Fruit fly (Drosophila melanogaster) whole organism, prepupa: ENCODE data around the gene Rabex-5.

Experiments used
- Blimp-1 ChIP-seq: fragments of 200-800 bp; sonication (Bioruptor generic); optimal IDR thresholded peaks from 3 replicates; lab custom pipeline; 2017; ENCODE audit warnings: missing biosample characterization, missing genetic modification characterization, mild to moderate bottlenecking, moderate library complexity, missing genetic modification reagents
- CG10631 ChIP-seq: fragments of 200-800 bp; sonication (Bioruptor generic); optimal IDR thresholded peaks from 2 replicates; lab custom pipeline; 2016; ENCODE audit warnings: missing biosample characterization, missing genetic modification characterization
- CG10669 ChIP-seq: fragments of 200-800 bp; sonication (Bioruptor generic); optimal IDR thresholded peaks from 3 replicates; lab custom pipeline; 2018; ENCODE audit warnings: missing biosample characterization, mild to moderate bottlenecking, missing genetic modification characterization, moderate library complexity
- CG11294 ChIP-seq: fragments of 200-800 bp; sonication (Bioruptor generic); IDR thresholded peaks from 2 replicates; pipeline ENCODE4 v1.3.6; 2022; ENCODE audit warnings: missing biosample characterization, missing genetic modification characterization
- CG11762 ChIP-seq: fragments of 200-800 bp; sonication (Bioruptor generic); optimal IDR thresholded peaks from 3 replicates; lab custom pipeline; 2016; ENCODE audit warnings: missing biosample characterization, missing genetic modification characterization; ENCODE audit not compliant: insufficient read depth
- CG15336 ChIP-seq: fragments of 200-800 bp; sonication (Bioruptor generic); IDR thresholded peaks from 2 replicates; pipeline ENCODE4 v1.3.6; 2022; ENCODE audit warnings: missing biosample characterization, missing genetic modification characterization
- CG16779 ChIP-seq: fragments of 200-800 bp; sonication (Bioruptor generic); optimal IDR thresholded peaks from 3 replicates; lab custom pipeline; 2017; ENCODE audit warnings: missing biosample characterization, mild to moderate bottlenecking, missing genetic modification characterization
- CG3032 ChIP-seq: fragments of 200-800 bp; optimal IDR thresholded peaks from 2 replicates; lab custom pipeline; 2019; ENCODE audit warnings: missing biosample characterization, mild to moderate bottlenecking, missing genetic modification characterization, moderate library complexity
- CG31627 ChIP-seq: fragments of 200-800 bp; sonication (Bioruptor generic); optimal IDR thresholded peaks from 3 replicates; lab custom pipeline; 2016; ENCODE audit warnings: missing biosample characterization, missing genetic modification characterization
- CG34406 ChIP-seq: fragments of 200-800 bp; sonication (Bioruptor generic); optimal IDR thresholded peaks from 3 replicates; lab custom pipeline; 2016; ENCODE audit warnings: missing biosample characterization, missing genetic modification characterization
- CG6163 ChIP-seq: fragments of 200-800 bp; sonication (Bioruptor generic); IDR thresholded peaks from 3 replicates; pipeline ENCODE4 v1.3.6; 2022; ENCODE audit warnings: missing biosample characterization, missing genetic modification characterization
- CG6276 ChIP-seq: fragments of 200-800 bp; sonication (Bioruptor generic); optimal IDR thresholded peaks from 2 replicates; lab custom pipeline; 2017; ENCODE audit warnings: missing biosample characterization, mild to moderate bottlenecking, missing genetic modification characterization
- CG6792 ChIP-seq: fragments of 200-800 bp; sonication (Bioruptor generic); optimal IDR thresholded peaks from 3 replicates; lab custom pipeline; 2016; ENCODE audit warnings: missing biosample characterization, missing genetic modification characterization
- CG6808 ChIP-seq: fragments of 200-800 bp; sonication (Bioruptor generic); optimal IDR thresholded peaks from 3 replicates; lab custom pipeline; 2017; ENCODE audit warnings: missing biosample characterization, missing genetic modification characterization, mild to moderate bottlenecking, moderate library complexity, missing genetic modification reagents
- CG7368 ChIP-seq: fragments of 200-800 bp; sonication (Bioruptor generic); optimal IDR thresholded peaks from 3 replicates; lab custom pipeline; 2016; ENCODE audit warnings: missing biosample characterization, missing genetic modification characterization
- Eip75B ChIP-seq: fragments of 200-800 bp; sonication (Bioruptor generic); optimal IDR thresholded peaks from 3 replicates; lab custom pipeline; 2016; ENCODE audit warnings: missing biosample characterization, missing genetic modification characterization
- Eip78C ChIP-seq: fragments of 200-800 bp; sonication (Bioruptor generic); peaks from one replicate; lab custom pipeline; 2016; ENCODE audit warnings: missing biosample characterization, missing genetic modification characterization
- Eip93F ChIP-seq: fragments of 200-800 bp; sonication (Bioruptor generic); optimal IDR thresholded peaks from 2 replicates; lab custom pipeline; 2016; ENCODE audit warnings: missing biosample characterization, mild to moderate bottlenecking, missing genetic modification characterization
- Ets21C ChIP-seq: fragments of 200-800 bp; sonication (Bioruptor generic); optimal IDR thresholded peaks from 3 replicates; lab custom pipeline; 2016; ENCODE audit warnings: missing biosample characterization, missing genetic modification characterization
- Ets96B ChIP-seq: fragments of 200-800 bp; optimal IDR thresholded peaks from 2 replicates; lab custom pipeline; 2019; ENCODE audit warnings: missing biosample characterization, mild to moderate bottlenecking, missing genetic modification characterization, moderate library complexity
- Hr39 ChIP-seq: fragments of 200-800 bp; sonication (Bioruptor generic); optimal IDR thresholded peaks from 2 replicates; lab custom pipeline; 2016; ENCODE audit warnings: missing biosample characterization, missing genetic modification characterization
- Lpt ChIP-seq: fragments of 200-800 bp; sonication (Bioruptor generic); optimal IDR thresholded peaks from 3 replicates; lab custom pipeline; 2016; ENCODE audit warnings: missing biosample characterization, missing genetic modification characterization
- Met ChIP-seq: fragments of 200-800 bp; sonication (Bioruptor generic); optimal IDR thresholded peaks from 3 replicates; lab custom pipeline; 2016; ENCODE audit warnings: missing biosample characterization, missing genetic modification characterization
- OdsH ChIP-seq: fragments of 200-800 bp; sonication (Bioruptor generic); optimal IDR thresholded peaks from 3 replicates; lab custom pipeline; 2016; ENCODE audit warnings: missing biosample characterization, missing genetic modification characterization
- cyc ChIP-seq: fragments of 200-800 bp; sonication (Bioruptor generic); optimal IDR thresholded peaks from 3 replicates; lab custom pipeline; 2016; ENCODE audit warnings: missing biosample characterization, missing genetic modification characterization
- eg ChIP-seq: fragments of 200-800 bp; sonication (Bioruptor generic); IDR thresholded peaks from 3 replicates; pipeline ENCODE4 v1.3.6; 2022; ENCODE audit warnings: missing biosample characterization, missing genetic modification characterization
- esn ChIP-seq: fragments of 200-800 bp; sonication (Bioruptor generic); optimal IDR thresholded peaks from 2 replicates; lab custom pipeline; 2016; ENCODE audit warnings: missing biosample characterization, mild to moderate bottlenecking, missing genetic modification characterization, moderate library complexity
- fd59A ChIP-seq: fragments of 200-800 bp; sonication (Bioruptor generic); optimal IDR thresholded peaks from 2 replicates; lab custom pipeline; 2017; ENCODE audit warnings: missing biosample characterization, mild to moderate bottlenecking, missing genetic modification characterization, missing genetic modification reagents
- fkh ChIP-seq: fragments of 200-800 bp; sonication (Bioruptor generic); optimal IDR thresholded peaks from 3 replicates; lab custom pipeline; 2017; ENCODE audit warnings: missing biosample characterization, mild to moderate bottlenecking, missing genetic modification characterization, moderate library complexity
- lz ChIP-seq: fragments of 200-800 bp; sonication (Bioruptor generic); optimal IDR thresholded peaks from 3 replicates; lab custom pipeline; 2016; ENCODE audit warnings: missing biosample characterization, missing genetic modification characterization
- salr ChIP-seq, 2 experiments: fragments of 200-800 bp; sonication (Bioruptor generic); optimal IDR thresholded peaks; 3 replicates each; lab custom pipeline; 2016 to 2018; ENCODE audit warnings: missing biosample characterization in 2 of 2, missing genetic modification characterization in 2 of 2, mild to moderate bottlenecking in 1 of 2
- ss ChIP-seq, 2 experiments: fragments of 200-800 bp; sonication (Bioruptor generic); optimal IDR thresholded peaks; 2 replicates in 1 of 2; 3 replicates in 1 of 2; lab custom pipeline; 2017 to 2018; ENCODE audit warnings: mild to moderate bottlenecking in 2 of 2, missing biosample characterization in 2 of 2, missing genetic modification characterization in 2 of 2, moderate library complexity in 1 of 2
- svp ChIP-seq: fragments of 200-800 bp; sonication (Bioruptor generic); peaks from one replicate; lab custom pipeline; 2016; ENCODE audit warnings: missing biosample characterization, missing genetic modification characterization
- topi ChIP-seq: fragments of 200-800 bp; sonication (Bioruptor generic); optimal IDR thresholded peaks from 3 replicates; lab custom pipeline; 2016; ENCODE audit warnings: missing biosample characterization, missing genetic modification characterization
- vri ChIP-seq: fragments of 200-800 bp; sonication (Bioruptor generic); optimal IDR thresholded peaks from 3 replicates; lab custom pipeline; 2016; ENCODE audit warnings: missing biosample characterization, mild to moderate bottlenecking, missing genetic modification characterization

The Rabex-5 gene

dm6 chr3L:1335428-1335764, 39.7 kb downstream of the Rabex-5 start (continued):
- TF ChIP-seq Ets96B (tag; lab: Kevin White, UChicago) (no peak), CG7368 (GFP tag; lab: Kevin White, UChicago) (peak; percentile 41), cyc (GFP tag; lab: Kevin White, UChicago) (peak; percentile 56), CG3032 (tag; lab: Kevin White, UChicago) (no peak), CG6792 (peak; percentile 17), Met (GFP tag; lab: Kevin White, UChicago) (peak; percentile 64), CG10631 (GFP tag; lab: Kevin White, UChicago) (peak; percentile 26), CG16779 (tag; lab: Kevin White, UChicago) (no peak), CG11294 (GFP tag; lab: Robert Waterston, UW) (peak; percentile 81), CG6163 (GFP tag; lab: Robert Waterston, UW) (peak; percentile 81), Ets21C (no peak), fd59A (GFP tag; lab: Kevin White, UChicago) (no peak), CG10669 (GFP tag; lab: Kevin White, UChicago) (peak; percentile 16)

DNA sequence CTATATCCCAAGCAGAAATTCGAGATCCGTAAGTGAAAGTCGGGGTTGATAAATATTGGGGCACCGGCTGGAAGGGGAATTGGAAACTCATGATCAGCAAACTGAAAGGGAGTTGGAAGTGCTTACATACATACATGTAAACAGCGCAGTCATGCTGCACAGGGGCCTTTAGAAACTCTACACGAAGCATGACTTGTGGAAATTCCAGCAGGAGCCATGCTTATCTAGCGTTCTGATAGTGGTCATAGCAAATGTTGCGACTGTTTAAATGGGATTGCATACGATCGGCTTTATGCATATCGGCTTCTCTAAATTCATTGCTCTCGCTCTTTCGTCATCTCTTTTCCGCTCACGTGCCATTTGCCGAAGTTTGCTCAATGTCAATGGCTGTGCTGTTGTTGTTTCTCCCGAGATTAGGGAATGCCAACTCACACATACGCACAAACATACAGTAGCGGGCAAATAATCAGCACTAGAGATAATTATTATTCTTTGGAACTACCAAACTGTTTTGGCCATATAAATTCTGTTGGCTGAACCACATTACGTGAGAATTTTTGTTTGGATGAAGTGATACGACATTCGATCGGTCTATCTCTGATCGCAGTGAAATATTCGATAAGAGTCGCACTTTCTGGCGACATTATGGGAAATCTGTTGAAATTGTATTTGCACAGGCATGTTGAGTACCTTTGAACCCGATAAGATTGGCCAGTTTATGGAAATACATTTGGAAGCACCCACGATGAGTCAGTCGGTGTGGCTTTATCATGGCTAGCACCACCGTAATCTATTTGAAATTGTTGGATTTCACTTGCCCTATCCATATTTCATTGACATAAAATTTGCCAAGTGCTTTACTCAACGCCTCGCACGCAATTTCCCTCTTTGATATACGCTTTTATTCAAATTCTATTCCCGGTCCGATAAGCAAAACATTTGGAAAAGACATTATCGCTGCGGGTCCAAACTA, 40.6 kb downstream of the Rabex-5 start:
- TF ChIP-seq lz (GFP tag; lab: Kevin White, UChicago) = no peak
- TF ChIP-seq esn (GFP tag; lab: Kevin White, UChicago) = peak; percentile 29
- no peak for TF ChIP-seq CG11762 (GFP tag; lab: Kevin White, UChicago)
- no peak for TF ChIP-seq Eip75B (GFP tag; lab: Kevin White, UChicago)
- peak; percentile 27; the same call in 1 of the 2 replicates for TF ChIP-seq CG15336 (GFP tag; lab: Robert Waterston, UW)
- TF ChIP-seq CG6163 (GFP tag; lab: Robert Waterston, UW) = peak; percentile 44; the same call in 2 of the 3 replicates
- no peak for TF ChIP-seq ss (GFP tag; optimal IDR thresholded peaks at IDR 0.05; lab: Kevin White, UChicago)
- no peak for TF ChIP-seq CG6808 (GFP tag; lab: Kevin White, UChicago)
- no peak for TF ChIP-seq Blimp-1 (GFP tag; lab: Kevin White, UChicago)
- TF ChIP-seq CG6276 = no peak
- no peak for TF ChIP-seq CG7368 (GFP tag; lab: Kevin White, UChicago)
- peak; percentile 64 for TF ChIP-seq Eip78C
- peak; percentile 53; the same call in 2 of the 3 replicates for TF ChIP-seq eg (GFP tag; lab: Robert Waterston, UW)
- TF ChIP-seq Hr39 (GFP tag; lab: Kevin White, UChicago) = peak; percentile 14
- TF ChIP-seq OdsH (GFP tag; lab: Kevin White, UChicago) = no peak
- TF ChIP-seq Lpt (GFP tag; lab: Kevin White, UChicago) = no peak
- TF ChIP-seq salr (GFP tag; optimal IDR thresholded peaks at IDR 0.05; lab: Kevin White, UChicago) = no peak
- no peak for TF ChIP-seq CG3032 (tag; lab: Kevin White, UChicago)
- TF ChIP-seq Met (GFP tag; lab: Kevin White, UChicago) = no peak
- TF ChIP-seq CG31627 (GFP tag; lab: Kevin White, UChicago) = peak; percentile 38
- TF ChIP-seq topi (GFP tag; lab: Kevin White, UChicago) = peak; percentile 23
- peak; percentile 92 for TF ChIP-seq svp (GFP tag; lab: Kevin White, UChicago)
- TF ChIP-seq CG10631 (GFP tag; lab: Kevin White, UChicago) = no peak
- TF ChIP-seq cyc (GFP tag; lab: Kevin White, UChicago) = peak; percentile 7
- TF ChIP-seq Eip93F (GFP tag; lab: Kevin White, UChicago) = peak; percentile 70
- peak; percentile 91 for TF ChIP-seq vri (GFP tag; lab: Kevin White, UChicago)
- TF ChIP-seq fkh (GFP tag; lab: Kevin White, UChicago) = peak; percentile 36
- TF ChIP-seq CG34406 = no peak
